Fruit fly (Drosophila melanogaster) whole organism, adult: Measurements from ENCODE around the gene Irc.

ENCODE experiments used
- CG14711 ChIP-seq: fragments of 200-800 bp; sonication (Bioruptor generic); optimal IDR thresholded peaks from 2 replicates; lab custom pipeline; 2018; ENCODE audit warnings: missing biosample characterization, mild to moderate bottlenecking, missing genetic modification characterization, moderate library complexity
- CG33017 ChIP-seq: fragments of 200-800 bp; sonication (Bioruptor generic); optimal IDR thresholded peaks from 2 replicates; lab custom pipeline; 2018; ENCODE audit warnings: missing biosample characterization, mild to moderate bottlenecking, missing genetic modification characterization, moderate library complexity
- CG7045 ChIP-seq: fragments of 200-800 bp; sonication (Bioruptor generic); optimal IDR thresholded peaks from 2 replicates; lab custom pipeline; 2017; ENCODE audit warnings: missing biosample characterization, mild to moderate bottlenecking, missing genetic modification characterization
- Hr96 ChIP-seq: fragments of 200-800 bp; sonication (Bioruptor generic); optimal IDR thresholded peaks from 2 replicates; lab custom pipeline; 2016; ENCODE audit warnings: missing biosample characterization, missing genetic modification characterization
- Mnt ChIP-seq: fragments of 200-800 bp; sonication (Bioruptor generic); optimal IDR thresholded peaks from 2 replicates; lab custom pipeline; 2016; ENCODE audit warnings: missing biosample characterization, mild to moderate bottlenecking, missing genetic modification characterization
- pad ChIP-seq: fragments of 200-800 bp; sonication (Bioruptor generic); optimal IDR thresholded peaks from 3 replicates; lab custom pipeline; 2017; ENCODE audit warnings: missing biosample characterization, missing genetic modification characterization, mild to moderate bottlenecking, moderate library complexity, missing genetic modification reagents
- tj ChIP-seq: fragments of 200-800 bp; sonication (Bioruptor generic); optimal IDR thresholded peaks from 3 replicates; lab custom pipeline; 2017; ENCODE audit warnings: missing biosample characterization, mild to moderate bottlenecking, missing genetic modification characterization, moderate library complexity
- toe ChIP-seq: fragments of 200-800 bp; sonication (Bioruptor generic); optimal IDR thresholded peaks from 2 replicates; lab custom pipeline; 2016; ENCODE audit warnings: missing biosample characterization, missing genetic modification characterization

DNA sequence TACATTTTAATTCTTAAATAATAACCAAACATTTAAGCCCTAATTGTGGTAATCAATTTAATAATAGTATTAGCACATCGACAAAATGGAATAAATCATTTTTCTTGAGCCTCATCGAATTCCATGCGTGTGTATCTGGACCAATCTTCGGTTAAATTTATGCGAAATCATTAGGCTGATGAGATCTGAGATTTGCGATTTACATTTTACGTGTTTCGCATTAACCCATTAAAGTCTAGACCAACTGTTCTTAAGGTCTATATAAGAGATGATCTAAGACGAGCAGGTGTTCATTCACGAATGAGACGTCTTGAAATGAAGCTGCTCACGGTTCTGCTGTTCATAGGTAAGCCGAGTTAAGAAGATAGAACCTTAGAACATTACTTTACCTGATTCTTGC lies 28.8 kb downstream of the Irc start, which contains the start of gene CG31268:
- TF ChIP-seq CG14711 (tag; lab: Kevin White, UChicago) (no peak), Mnt (GFP tag; lab: Kevin White, UChicago) (no peak), Hr96 (GFP tag; lab: Kevin White, UChicago) (no peak), tj (no peak), CG33017 (tag; lab: Kevin White, UChicago) (no peak), toe (GFP tag; lab: Kevin White, UChicago) (no peak), pad (GFP tag; lab: Kevin White, UChicago) (no peak), CG7045 (no peak)
